Fruit fly (Drosophila melanogaster) Kc167 (cell line): ENCODE results near the gene CG32152.

Experiments used
- Myc ChIP-seq: fragments of >200 bp; optimal IDR thresholded peaks from 2 replicates; lab custom pipeline; 2017; ENCODE audit warnings: missing external identifiers
- Sin3A ChIP-seq: fragments of >200 bp; optimal IDR thresholded peaks from 2 replicates; lab custom pipeline; 2018; ENCODE audit warnings: missing external identifiers

DNA sequence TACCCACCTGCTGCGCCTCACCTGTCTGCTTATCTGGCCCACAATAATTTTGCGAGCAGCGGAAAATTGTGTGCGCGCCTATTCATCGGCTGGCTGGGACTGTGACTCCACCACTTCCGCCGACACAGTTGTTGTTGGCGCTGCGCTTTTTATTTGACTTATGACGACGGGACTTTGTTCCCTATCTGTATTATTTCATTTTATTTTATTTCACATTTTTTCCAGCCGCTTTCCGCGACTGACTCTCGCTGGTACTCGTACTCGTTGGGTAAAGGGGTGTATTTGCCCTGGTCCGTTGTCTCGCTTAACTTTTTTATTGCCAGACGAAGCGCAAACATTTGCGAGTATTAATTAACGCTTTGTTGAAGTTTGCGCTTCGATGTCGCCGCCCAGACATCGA is 47.0 kb upstream of the CG32152 start:
- TF ChIP-seq Sin3A (lab: Kevin White, UChicago): no peak
- no peak for TF ChIP-seq Myc
